Worm (Caenorhabditis elegans): ENCODE measurements around the gene C56C10.7.

The C56C10.7 gene

DNA sequence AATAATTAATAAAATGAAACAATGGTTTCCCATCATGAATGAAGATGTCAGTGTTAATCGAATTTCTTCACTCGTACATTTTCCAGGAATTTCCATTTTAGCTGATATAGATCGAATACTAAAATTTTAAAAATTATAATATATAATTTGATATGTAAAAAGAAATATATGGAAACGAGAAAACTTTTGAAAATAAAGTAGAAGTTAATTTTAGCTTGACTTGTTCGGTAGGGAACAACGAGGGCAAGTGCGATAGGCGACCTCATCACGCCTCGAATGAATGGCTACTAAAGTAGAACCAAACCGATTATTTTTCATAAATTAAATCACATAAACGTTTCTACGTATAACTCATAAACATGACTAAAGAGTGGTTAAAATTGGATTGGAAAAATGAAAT lies 9.0 kb downstream of the C56C10.7 start, which contains the start of gene sra-31:
TSS of gene sra-31 (minus strand) at position 101 of the 400 bp plus-strand sequence.
- no peak for TF ChIP-seq dao-5 (tag; optimal IDR thresholded peaks at IDR 0.05)
- TF ChIP-seq him-1 (tag; optimal IDR thresholded peaks at IDR 0.05): no peak
- no peak for TF ChIP-seq W03F9.2 (tag; optimal IDR thresholded peaks at IDR 0.05)

ce11 chrII:6575647-6576046 lies 11.7 kb downstream of the C56C10.7 start, which contains the start of gene sra-29:
Gene sra-29, minus strand, starts transcription at chrII:6575747.
- TF ChIP-seq dao-5 (tag; optimal IDR thresholded peaks at IDR 0.05): no peak
- TF ChIP-seq W03F9.2 (tag; optimal IDR thresholded peaks at IDR 0.05): no peak
- no peak for TF ChIP-seq him-1 (tag; optimal IDR thresholded peaks at IDR 0.05)

ce11 chrII:6573677-6574076 lies 13.7 kb downstream of the C56C10.7 start, which contains the start of gene sra-28:
Gene sra-28, minus strand, starts transcription at chrII:6573777.
- TF ChIP-seq dao-5 (tag; optimal IDR thresholded peaks at IDR 0.05) (no peak), W03F9.2 (tag; optimal IDR thresholded peaks at IDR 0.05) (no peak), him-1 (tag; optimal IDR thresholded peaks at IDR 0.05) (no peak)

ce11 chrII:6568707-6569106 lies 18.7 kb downstream of the C56C10.7 start, which contains the start of gene sra-27:
Gene sra-27, plus strand, starts transcription at chrII:6569007.
- no peak for TF ChIP-seq W03F9.2 (tag; optimal IDR thresholded peaks at IDR 0.05)
- no peak for TF ChIP-seq dao-5 (tag; optimal IDR thresholded peaks at IDR 0.05)
- no peak for TF ChIP-seq him-1 (tag; optimal IDR thresholded peaks at IDR 0.05)

DNA sequence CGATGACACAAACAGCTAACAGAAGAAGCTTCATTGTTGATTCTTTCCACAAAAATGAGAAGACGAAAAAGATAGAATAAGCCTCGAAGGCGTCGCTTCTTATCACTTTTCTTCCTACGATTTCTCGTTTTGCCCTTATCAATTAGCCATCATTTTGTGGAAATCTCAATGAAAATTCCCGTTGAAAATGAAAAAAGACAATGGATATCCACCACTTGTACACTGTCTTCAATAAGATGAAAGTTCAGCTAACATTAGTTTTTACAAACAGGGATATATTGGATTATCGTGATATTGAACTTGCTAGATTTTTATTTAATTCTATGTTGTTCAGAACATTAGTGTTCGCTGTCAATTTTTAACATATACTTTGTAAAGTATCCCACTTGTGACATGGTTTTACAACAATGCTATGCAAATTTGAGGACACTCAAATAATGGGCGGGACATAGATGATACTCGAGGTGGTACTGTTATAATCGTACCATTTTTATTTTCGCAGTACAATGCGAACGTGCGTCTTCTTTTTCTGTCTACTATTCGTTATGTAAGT lies 20.7 kb downstream of the C56C10.7 start, which contains the start of the genes F18C5.5 and F18C5.9:
TSS of gene F18C5.5 (minus strand) at position 101 of the 553 bp plus-strand sequence.
TSS of gene F18C5.9 (plus strand) at position 503 of the 553 bp plus-strand sequence.
- TF ChIP-seq him-1 (tag; optimal IDR thresholded peaks at IDR 0.05): no peak

ce11 chrII:6565077-6565476 lies 22.3 kb downstream of the C56C10.7 start, which contains the start of gene mpz-3:
Gene mpz-3, minus strand, starts transcription at chrII:6565396.
- TF ChIP-seq him-1 (tag; optimal IDR thresholded peaks at IDR 0.05) (no peak), dao-5 (tag; optimal IDR thresholded peaks at IDR 0.05) (no peak), W03F9.2 (tag; optimal IDR thresholded peaks at IDR 0.05) (no peak)

ce11 chrII:6563238-6563637 lies 24.1 kb downstream of the C56C10.7 start:
- TF ChIP-seq W03F9.2 (tag; optimal IDR thresholded peaks at IDR 0.05): no peak
- no peak for TF ChIP-seq him-1 (tag; optimal IDR thresholded peaks at IDR 0.05)
- no peak for TF ChIP-seq dao-5 (tag; optimal IDR thresholded peaks at IDR 0.05)

DNA sequence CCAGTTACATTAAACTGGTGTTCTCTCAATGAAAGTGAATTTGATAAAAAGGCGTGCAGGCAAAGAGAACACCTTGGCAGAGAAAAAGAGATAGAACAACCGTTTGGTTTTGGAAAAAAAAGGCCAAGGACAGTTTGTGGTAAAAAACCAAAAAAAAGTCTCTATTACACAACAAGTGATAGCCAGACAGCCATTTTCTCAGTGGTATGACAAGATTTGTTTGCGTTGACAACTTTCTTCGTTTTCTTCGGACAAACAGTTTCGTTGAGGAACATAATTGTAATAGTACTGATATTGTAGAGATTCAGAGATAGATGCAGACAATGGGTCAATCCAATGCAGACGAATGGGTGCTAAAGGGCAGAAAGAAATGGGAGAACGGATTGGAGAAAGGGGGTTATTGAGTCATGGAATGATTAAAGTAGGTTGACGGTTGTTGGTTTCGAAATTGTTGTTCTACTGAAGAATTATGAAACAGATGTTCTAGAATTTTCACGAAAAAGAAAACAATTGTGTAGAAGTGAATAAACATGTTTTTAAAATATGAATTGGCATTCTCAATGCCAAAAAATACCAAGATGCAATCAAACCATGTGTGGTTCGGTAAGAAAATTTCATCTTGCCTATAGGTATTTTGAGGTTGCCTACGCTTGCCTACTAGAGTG lies 25.0 kb downstream of the C56C10.7 start:
- TF ChIP-seq dao-5 (tag; optimal IDR thresholded peaks at IDR 0.05) (no peak), W03F9.2 (tag; optimal IDR thresholded peaks at IDR 0.05) (no peak), him-1 (tag; optimal IDR thresholded peaks at IDR 0.05) (no peak)

- TF ChIP-seq W03F9.2 (tag; optimal IDR thresholded peaks at IDR 0.05) (no peak), him-1 (tag; optimal IDR thresholded peaks at IDR 0.05) (no peak), dao-5 (tag; optimal IDR thresholded peaks at IDR 0.05) (no peak)
These were observed 26.1 kb downstream of the C56C10.7 start, which contains the start of gene F18C5.10 for ce11 chrII:6561300-6561699. Gene F18C5.10, minus strand, starts transcription at chrII:6561444.

- TF ChIP-seq W03F9.2 (tag; optimal IDR thresholded peaks at IDR 0.05): no peak
- no peak for TF ChIP-seq him-1 (tag; optimal IDR thresholded peaks at IDR 0.05)
- TF ChIP-seq dao-5 (tag; optimal IDR thresholded peaks at IDR 0.05): no peak
These were observed 27.1 kb downstream of the C56C10.7 start for ce11 chrII:6560291-6560690.

ce11 chrII:6558887-6559286 lies 28.5 kb downstream of the C56C10.7 start:
- no peak for TF ChIP-seq W03F9.2 (tag; optimal IDR thresholded peaks at IDR 0.05)

- TF ChIP-seq W03F9.2 (tag; optimal IDR thresholded peaks at IDR 0.05) (no peak), dao-5 (tag; optimal IDR thresholded peaks at IDR 0.05) (no peak), him-1 (tag; optimal IDR thresholded peaks at IDR 0.05) (no peak)
These were observed 32.7 kb downstream of the C56C10.7 start, which contains the start of gene wrn-1 for ce11 chrII:6554677-6555076. Gene wrn-1, plus strand, starts transcription at chrII:6554977.

DNA sequence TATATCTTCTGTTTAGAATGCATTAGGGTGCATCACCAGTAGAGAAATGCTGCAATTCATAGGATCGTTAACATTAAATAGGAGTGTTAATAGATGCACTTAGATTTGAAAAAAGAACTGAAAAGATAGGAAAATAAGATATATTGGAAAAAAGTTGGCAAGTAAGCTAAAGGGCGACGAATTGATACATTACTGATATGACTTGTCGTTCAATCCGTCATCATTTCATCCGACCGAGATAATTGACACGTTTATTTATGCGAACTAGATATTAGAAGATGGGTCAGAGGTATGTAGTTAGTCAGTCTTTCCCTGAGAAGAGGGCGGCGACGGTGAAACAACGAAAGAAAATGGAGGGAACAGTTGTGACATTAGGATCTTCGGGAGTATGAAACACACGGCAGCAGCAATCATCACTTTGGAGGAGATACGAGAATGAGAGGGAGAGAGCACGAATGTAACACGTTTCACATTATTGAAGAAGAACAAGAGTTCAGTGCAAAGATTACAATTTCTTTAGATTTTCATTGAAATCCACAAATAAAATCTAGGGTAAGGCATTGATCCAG lies 42.4 kb downstream of the C56C10.7 start, which contains the start of gene lron-15:
TSS of gene lron-15 (minus strand) at position 51 of the 569 bp plus-strand sequence.
- TF ChIP-seq W03F9.2 (tag; optimal IDR thresholded peaks at IDR 0.05) (no peak), dao-5 (tag; optimal IDR thresholded peaks at IDR 0.05) (no peak), him-1 (tag; optimal IDR thresholded peaks at IDR 0.05) (no peak)

ce11 chrII:6535957-6536424 lies 51.4 kb downstream of the C56C10.7 start, which contains the start of gene utp-20:
Gene utp-20, plus strand, starts transcription at chrII:6536374.
- TF ChIP-seq him-1 (tag; optimal IDR thresholded peaks at IDR 0.05) (no peak), dao-5 (tag; optimal IDR thresholded peaks at IDR 0.05) (no peak), W03F9.2 (tag; optimal IDR thresholded peaks at IDR 0.05) (peak; percentile 62)
